Worm (Caenorhabditis elegans) whole organism, L2 larva: ENCODE data around the gene pes-23.

ENCODE experiments used
- C34F6.9 ChIP-seq: fragments of 150-350 bp; optimal IDR thresholded peaks from 2 replicates; lab custom pipeline; 2014; ENCODE audit warnings: missing biosample characterization, missing genetic modification characterization
- F13H6.1 ChIP-seq: sonication (generic microtip); optimal IDR thresholded peaks from 2 replicates; lab custom pipeline; 2016; ENCODE audit warnings: missing genetic modification characterization, missing compliant biosample characterization
- Y55F3AM.14 ChIP-seq: fragments of 200-800 bp; sonication (Bioruptor generic); optimal IDR thresholded peaks from 2 replicates; lab custom pipeline; 2018; ENCODE audit warnings: mild to moderate bottlenecking, missing genetic modification characterization, missing compliant biosample characterization
- alr-1 ChIP-seq: fragments of 150-350 bp; optimal IDR thresholded peaks from 2 replicates; lab custom pipeline; 2014; ENCODE audit warnings: missing biosample characterization, missing genetic modification characterization
- aly-2 ChIP-seq: fragments of 150-350 bp; optimal IDR thresholded peaks from 2 replicates; lab custom pipeline; 2014; ENCODE audit warnings: missing biosample characterization, missing genetic modification characterization
- ama-1 ChIP-seq: fragments of 150-350 bp; optimal IDR thresholded peaks from 2 replicates; lab custom pipeline; 2018; ENCODE audit warnings: inconsistent platforms
- blmp-1 ChIP-seq: sonication (generic microtip); optimal IDR thresholded peaks from 2 replicates; lab custom pipeline; 2017; ENCODE audit warnings: missing genetic modification characterization, mild to moderate bottlenecking, missing compliant biosample characterization, antibody characterized with exemption, moderate library complexity; ENCODE audit not compliant: insufficient read depth
- ceh-16 ChIP-seq: fragments of 150-350 bp; optimal IDR thresholded peaks from 2 replicates; lab custom pipeline; 2014; ENCODE audit warnings: missing biosample characterization, missing genetic modification characterization
- ceh-82 ChIP-seq: fragments of 150-350 bp; optimal IDR thresholded peaks from 2 replicates; lab custom pipeline; 2014; ENCODE audit warnings: missing biosample characterization, missing genetic modification characterization
- crh-2 ChIP-seq: sonication (generic microtip); optimal IDR thresholded peaks from 2 replicates; lab custom pipeline; 2017; ENCODE audit warnings: missing biosample characterization, missing genetic modification characterization
- egl-27 ChIP-seq: sonication (generic microtip); optimal IDR thresholded peaks from 3 replicates; lab custom pipeline; 2017; ENCODE audit warnings: missing biosample characterization, missing genetic modification reagents, missing genetic modification characterization
- fos-1 ChIP-seq: fragments of 150-350 bp; optimal IDR thresholded peaks from 2 replicates; lab custom pipeline; 2014; ENCODE audit warnings: missing biosample characterization, missing genetic modification characterization
- gmeb-1 ChIP-seq: fragments of 150-350 bp; optimal IDR thresholded peaks from 2 replicates; lab custom pipeline; 2014; ENCODE audit warnings: missing biosample characterization, missing genetic modification characterization
- lin-11 ChIP-seq: fragments of 150-350 bp; sonication (generic microtip); optimal IDR thresholded peaks from 2 replicates; lab custom pipeline; 2014; ENCODE audit warnings: missing biosample characterization, missing genetic modification characterization, inconsistent platforms, mixed read lengths
- lin-13 ChIP-seq: fragments of 150-350 bp; optimal IDR thresholded peaks from 2 replicates; lab custom pipeline; 2014; ENCODE audit warnings: missing biosample characterization, missing genetic modification reagents, missing genetic modification characterization
- lin-39 ChIP-seq: fragments of 150-350 bp; optimal IDR thresholded peaks from 2 replicates; lab custom pipeline; 2014; ENCODE audit warnings: missing biosample characterization, missing genetic modification reagents, missing genetic modification characterization
- lsy-2 ChIP-seq, 2 experiments: fragments of 150-350 bp in 1 of 2; sonication (generic microtip) in 1 of 2; optimal IDR thresholded peaks; 2 replicates each; lab custom pipeline; 2014 to 2017; ENCODE audit warnings: missing biosample characterization in 2 of 2, missing genetic modification characterization in 2 of 2
- mab-5 ChIP-seq: fragments of 150-350 bp; optimal IDR thresholded peaks from 2 replicates; lab custom pipeline; 2014; ENCODE audit warnings: missing biosample characterization, missing genetic modification characterization
- mbf-1 ChIP-seq: sonication (generic microtip); optimal IDR thresholded peaks from 2 replicates; lab custom pipeline; 2017; ENCODE audit warnings: missing biosample characterization, missing genetic modification characterization
- mdl-1 ChIP-seq, 2 experiments: fragments of 150-350 bp in 1 of 2; sonication (generic microtip) in 1 of 2; optimal IDR thresholded peaks; 2 replicates each; lab custom pipeline; 2017; ENCODE audit warnings: missing biosample characterization in 2 of 2, missing genetic modification characterization in 2 of 2
- nhr-11 ChIP-seq: fragments of 150-350 bp; optimal IDR thresholded peaks from 2 replicates; lab custom pipeline; 2014; ENCODE audit warnings: missing biosample characterization, missing genetic modification characterization
- nhr-129 ChIP-seq: fragments of 150-350 bp; optimal IDR thresholded peaks from 2 replicates; lab custom pipeline; 2014; ENCODE audit warnings: missing biosample characterization, missing genetic modification characterization
- nhr-21 ChIP-seq: fragments of 150-350 bp; optimal IDR thresholded peaks from 2 replicates; lab custom pipeline; 2014; ENCODE audit warnings: missing biosample characterization, missing genetic modification characterization
- nhr-23 ChIP-seq: fragments of 150-350 bp; optimal IDR thresholded peaks from 2 replicates; lab custom pipeline; 2014; ENCODE audit warnings: missing biosample characterization, missing genetic modification reagents, missing genetic modification characterization
- nhr-237 ChIP-seq: fragments of 150-350 bp; optimal IDR thresholded peaks from 2 replicates; lab custom pipeline; 2014; ENCODE audit warnings: missing biosample characterization, missing genetic modification characterization
- nhr-25 ChIP-seq: fragments of 150-350 bp; sonication (generic microtip); optimal IDR thresholded peaks from 3 replicates; lab custom pipeline; 2014; ENCODE audit warnings: missing biosample characterization, missing genetic modification characterization
- nhr-6 ChIP-seq: fragments of 150-350 bp; optimal IDR thresholded peaks from 2 replicates; lab custom pipeline; 2014; ENCODE audit warnings: missing biosample characterization, missing genetic modification characterization
- nhr-77 ChIP-seq: fragments of 150-350 bp; optimal IDR thresholded peaks from 2 replicates; lab custom pipeline; 2014; ENCODE audit warnings: missing biosample characterization, missing genetic modification characterization
- sem-4 ChIP-seq: fragments of 150-350 bp; optimal IDR thresholded peaks from 2 replicates; lab custom pipeline; 2014; ENCODE audit warnings: missing biosample characterization, missing genetic modification reagents, missing genetic modification characterization
- skn-1 ChIP-seq: sonication (generic microtip); optimal IDR thresholded peaks from 2 replicates; lab custom pipeline; 2017; ENCODE audit warnings: missing biosample characterization, missing genetic modification characterization
- sma-3 ChIP-seq: sonication (generic microtip); optimal IDR thresholded peaks from 2 replicates; lab custom pipeline; 2016; ENCODE audit warnings: missing genetic modification reagents, missing genetic modification characterization, missing compliant biosample characterization
- sma-9 ChIP-seq, 2 experiments: fragments of 150-350 bp in 1 of 2; sonication (generic microtip) in 1 of 2; optimal IDR thresholded peaks; 2 replicates each; lab custom pipeline; 2014 to 2016; ENCODE audit warnings: missing genetic modification characterization in 2 of 2, mild to moderate bottlenecking in 1 of 2, missing biosample characterization in 1 of 2, missing compliant biosample characterization in 1 of 2, missing genetic modification reagents in 1 of 2, moderate library complexity in 1 of 2
- snpc-4 ChIP-seq: fragments of 150-350 bp; optimal IDR thresholded peaks from 2 replicates; lab custom pipeline; 2014; ENCODE audit warnings: missing biosample characterization, missing genetic modification characterization
- unc-39 ChIP-seq: fragments of 150-350 bp; optimal IDR thresholded peaks from 2 replicates; lab custom pipeline; 2014; ENCODE audit warnings: missing biosample characterization, missing genetic modification characterization
- unc-55 ChIP-seq: fragments of 150-350 bp; sonication (generic microtip); optimal IDR thresholded peaks from 3 replicates; lab custom pipeline; 2014; ENCODE audit warnings: missing biosample characterization, missing genetic modification reagents, missing genetic modification characterization
- unc-62 ChIP-seq: fragments of 150-350 bp; optimal IDR thresholded peaks from 2 replicates; lab custom pipeline; 2014; ENCODE audit warnings: missing biosample characterization, missing genetic modification reagents, missing genetic modification characterization
- zag-1 ChIP-seq: fragments of 150-350 bp; optimal IDR thresholded peaks from 2 replicates; lab custom pipeline; 2014; ENCODE audit warnings: missing biosample characterization, missing genetic modification characterization
- ztf-1 ChIP-seq: fragments of 200-800 bp; sonication (Bioruptor generic); conservative IDR thresholded peaks from 2 replicates; pipeline ENCODE4 v1.3.6; 2022; ENCODE audit warnings: missing genetic modification characterization, missing compliant biosample characterization
- ztf-11 ChIP-seq: sonication (generic microtip); optimal IDR thresholded peaks from 2 replicates; lab custom pipeline; 2017; ENCODE audit warnings: missing biosample characterization, missing genetic modification characterization

The pes-23 gene

DNA sequence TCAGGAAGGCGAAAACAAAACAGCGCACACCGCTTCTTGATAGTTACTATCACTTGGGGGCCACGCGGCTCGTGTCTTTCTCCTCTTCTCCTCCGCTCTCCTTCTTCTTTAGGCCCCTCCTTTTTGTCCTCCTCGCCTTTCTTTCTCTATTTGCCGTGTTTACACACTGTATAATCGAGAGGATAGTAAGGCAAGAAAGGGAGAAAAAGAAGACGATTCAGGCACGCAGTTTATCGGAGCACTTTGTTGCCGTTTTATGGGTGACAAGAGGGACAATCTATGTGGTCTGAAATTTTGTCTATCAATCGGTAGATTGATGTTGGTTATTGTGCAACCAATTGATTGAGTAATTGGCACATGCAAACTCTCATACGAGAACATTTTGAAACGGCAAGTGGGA, 31.0 kb downstream of the pes-23 start, which contains the start of gene F14B8.6:
Gene F14B8.6 (minus strand): TSS at position 292 of the 400 bp plus-strand sequence.
- no peak for TF ChIP-seq crh-2
- TF ChIP-seq F13H6.1 (tag; lab: Kevin White, UChicago): peak; percentile 31
- TF ChIP-seq mdl-1 (tag; optimal IDR thresholded peaks at IDR 0.05; lab: Kevin White, UChicago): no peak
- TF ChIP-seq fos-1 (tag; lab: Kevin White, UChicago): peak; percentile 28
- peak; percentile 42 for TF ChIP-seq gmeb-1 (tag; lab: Kevin White, UChicago)
- TF ChIP-seq ama-1 (lab: Kevin White, UChicago): no peak
- peak; percentile 46 for TF ChIP-seq nhr-129

DNA sequence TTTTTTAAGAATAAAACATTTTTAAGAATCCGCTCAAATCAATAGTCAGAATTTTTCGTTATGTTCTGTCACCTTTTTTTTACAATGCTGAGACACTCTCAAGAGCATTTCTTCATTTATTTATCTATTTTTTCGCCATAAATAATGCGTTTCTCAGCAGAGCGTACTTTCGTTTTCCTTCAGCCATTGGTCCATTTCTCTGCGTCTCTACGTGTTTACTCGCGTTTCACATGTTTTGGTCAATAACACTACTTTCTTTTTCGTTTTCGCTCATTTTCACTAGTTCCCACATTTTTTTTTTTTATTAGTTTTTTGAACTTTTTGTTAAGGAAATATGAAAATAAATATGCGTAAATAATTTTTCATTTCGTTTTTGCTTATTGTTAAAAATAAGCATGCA, 33.3 kb downstream of the pes-23 start:
- TF ChIP-seq mab-5: peak; percentile 5
- TF ChIP-seq unc-39: no peak
- TF ChIP-seq sma-3 (GFP tag; lab: Kevin White, UChicago): no peak
- TF ChIP-seq unc-55 (GFP tag; lab: Kevin White, UChicago): peak; percentile 84
- no peak for TF ChIP-seq ztf-1 (GFP tag; lab: Robert Waterston, UW)
- no peak for TF ChIP-seq sem-4
- peak; percentile 63 for TF ChIP-seq crh-2
- no peak for TF ChIP-seq nhr-21
- peak; percentile 98 for TF ChIP-seq blmp-1 (tag; lab: Kevin White, UChicago)
- no peak for TF ChIP-seq ztf-11 (tag; lab: Kevin White, UChicago)
- no peak for TF ChIP-seq nhr-6
- TF ChIP-seq sma-9 (GFP tag; optimal IDR thresholded peaks at IDR 0.05; lab: Kevin White, UChicago): peak; percentile 53
- no peak for TF ChIP-seq sma-9 (tag; optimal IDR thresholded peaks at IDR 0.05; lab: Kevin White, UChicago)
- no peak for TF ChIP-seq lin-13 (GFP tag; lab: Kevin White, UChicago)
- TF ChIP-seq nhr-11 (tag; lab: Kevin White, UChicago): no peak
- TF ChIP-seq nhr-129: peak; percentile 58
- TF ChIP-seq fos-1 (tag; lab: Kevin White, UChicago): peak; percentile 63
- no peak for TF ChIP-seq unc-62 (GFP tag; lab: Kevin White, UChicago)
- no peak for TF ChIP-seq lin-39
- TF ChIP-seq nhr-77 (tag; lab: Kevin White, UChicago): no peak
- TF ChIP-seq alr-1 (tag; lab: Kevin White, UChicago): no peak
- TF ChIP-seq zag-1: no peak
- TF ChIP-seq aly-2: no peak
- TF ChIP-seq mdl-1 (tag; optimal IDR thresholded peaks at IDR 0.05; lab: Kevin White, UChicago): no peak
- TF ChIP-seq nhr-237 (tag; lab: Kevin White, UChicago): no peak
- TF ChIP-seq lin-11: no peak
- TF ChIP-seq Y55F3AM.14: no peak
- no peak for TF ChIP-seq nhr-23
- no peak for TF ChIP-seq ceh-82 (tag; lab: Kevin White, UChicago)
- peak in 1 of 2 experiments; percentile 70 for TF ChIP-seq lsy-2 (tag; optimal IDR thresholded peaks at IDR 0.05; lab: Kevin White, UChicago)
- no peak for TF ChIP-seq ama-1 (lab: Kevin White, UChicago)
- no peak for TF ChIP-seq nhr-25
- TF ChIP-seq egl-27 (tag; lab: Kevin White, UChicago): no peak
- peak; percentile 9 for TF ChIP-seq F13H6.1 (tag; lab: Kevin White, UChicago)
- TF ChIP-seq C34F6.9 (tag; lab: Kevin White, UChicago): peak; percentile 80

- no peak for TF ChIP-seq nhr-77 (tag; lab: Kevin White, UChicago)
- TF ChIP-seq, all 48 proteins: peak for 0
Observed at ce11 chrX:6935430-6935829, 34.3 kb downstream of the pes-23 start, which contains the start of gene C16E9.2. TSS of gene C16E9.2 (plus strand) at chrX:6935730.

DNA sequence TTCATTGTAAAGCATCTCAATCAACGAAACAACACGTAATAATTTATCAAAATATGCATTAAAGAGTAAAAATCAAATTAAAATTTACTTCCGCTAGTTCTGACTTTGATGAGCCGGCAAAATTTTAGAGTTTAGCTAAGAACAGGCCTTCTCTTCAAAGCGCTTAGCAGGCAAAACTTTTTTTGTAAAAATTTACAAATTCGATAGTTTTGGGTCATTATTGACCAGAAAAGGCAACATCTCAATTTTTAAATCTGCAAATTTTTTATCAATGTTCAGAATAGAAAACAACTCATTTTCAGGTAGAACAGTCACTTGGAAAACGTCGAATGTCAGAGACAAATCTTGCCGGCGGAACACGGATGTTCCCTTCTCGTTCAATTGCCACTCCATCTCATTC, 36.6 kb downstream of the pes-23 start:
- no peak for TF ChIP-seq mbf-1
- no peak for TF ChIP-seq mdl-1 (tag; optimal IDR thresholded peaks at IDR 0.05; lab: Kevin White, UChicago)
- TF ChIP-seq skn-1 (tag; lab: Kevin White, UChicago): no peak
- TF ChIP-seq nhr-77 (tag; lab: Kevin White, UChicago): no peak
- no peak for TF ChIP-seq fos-1 (tag; lab: Kevin White, UChicago)
- no peak for TF ChIP-seq ceh-82 (tag; lab: Kevin White, UChicago)
- TF ChIP-seq ceh-16: no peak
- TF ChIP-seq snpc-4 (tag; lab: Kevin White, UChicago): no peak
- TF ChIP-seq nhr-23: no peak
- no peak for TF ChIP-seq unc-55 (GFP tag; lab: Kevin White, UChicago)
